Worm (Caenorhabditis elegans) whole organism, L2 larva: ENCODE measurements around the gene attf-4.

ENCODE experiments used
- F13H6.1 ChIP-seq: sonication (generic microtip); optimal IDR thresholded peaks from 2 replicates; lab custom pipeline; 2016; ENCODE audit warnings: missing genetic modification characterization, missing compliant biosample characterization
- ZK546.5 ChIP-seq: sonication (generic microtip); optimal IDR thresholded peaks from 2 replicates; lab custom pipeline; 2017; ENCODE audit warnings: missing biosample characterization, missing genetic modification characterization
- ama-1 ChIP-seq: fragments of 150-350 bp; optimal IDR thresholded peaks from 2 replicates; lab custom pipeline; 2018; ENCODE audit warnings: inconsistent platforms
- ceh-16 ChIP-seq: fragments of 150-350 bp; optimal IDR thresholded peaks from 2 replicates; lab custom pipeline; 2014; ENCODE audit warnings: missing biosample characterization, missing genetic modification characterization
- lin-11 ChIP-seq: fragments of 150-350 bp; sonication (generic microtip); optimal IDR thresholded peaks from 2 replicates; lab custom pipeline; 2014; ENCODE audit warnings: missing biosample characterization, missing genetic modification characterization, inconsistent platforms, mixed read lengths
- lin-13 ChIP-seq: fragments of 150-350 bp; optimal IDR thresholded peaks from 2 replicates; lab custom pipeline; 2014; ENCODE audit warnings: missing biosample characterization, missing genetic modification reagents, missing genetic modification characterization
- nhr-11 ChIP-seq: fragments of 150-350 bp; optimal IDR thresholded peaks from 2 replicates; lab custom pipeline; 2014; ENCODE audit warnings: missing biosample characterization, missing genetic modification characterization
- nhr-12 ChIP-seq: fragments of 150-350 bp; optimal IDR thresholded peaks from 2 replicates; lab custom pipeline; 2014; ENCODE audit warnings: missing biosample characterization, missing genetic modification characterization
- unc-62 ChIP-seq: fragments of 150-350 bp; optimal IDR thresholded peaks from 2 replicates; lab custom pipeline; 2014; ENCODE audit warnings: missing biosample characterization, missing genetic modification reagents, missing genetic modification characterization
- ztf-11 ChIP-seq: sonication (generic microtip); optimal IDR thresholded peaks from 2 replicates; lab custom pipeline; 2017; ENCODE audit warnings: missing biosample characterization, missing genetic modification characterization

ce11 chrIII:6110187-6110586 is 29.8 kb downstream of the attf-4 start:
- TF ChIP-seq ztf-11 (no peak), ZK546.5 (tag; lab: Kevin White, UChicago) (no peak), lin-11 (no peak), nhr-11 (tag; lab: Kevin White, UChicago) (no peak), ama-1 (lab: Kevin White, UChicago) (no peak), unc-62 (GFP tag; lab: Kevin White, UChicago) (no peak), lin-13 (no peak), nhr-12 (no peak), ceh-16 (no peak), F13H6.1 (no peak)
